Fruit fly (Drosophila melanogaster): Measurements from ENCODE around the gene CG4836.

Gene CG4836

DNA sequence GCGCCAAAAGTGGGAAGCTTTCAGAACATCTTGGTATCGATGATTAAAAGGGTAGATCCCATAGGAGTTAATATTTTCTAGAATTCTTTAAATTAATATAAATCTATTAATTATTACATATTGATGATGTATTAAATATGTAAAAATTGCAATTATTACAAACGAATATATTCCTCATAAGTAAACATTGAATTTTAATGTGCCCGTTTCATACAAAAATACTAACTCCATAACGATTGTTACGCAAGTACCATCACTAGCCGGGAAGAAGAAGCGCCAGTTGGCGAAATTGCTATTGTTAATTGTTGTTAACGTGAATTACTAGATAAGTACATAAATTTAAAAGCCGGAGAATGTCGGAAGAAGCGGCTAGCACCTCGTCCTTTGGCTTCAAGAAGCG is 43.8 kb downstream of the CG4836 start, which contains the start of gene mdlc (continued):
- TF ChIP-seq D19B (GFP tag; optimal IDR thresholded peaks at IDR 0.05) (no peak), GATAe (GFP tag; conservative IDR thresholded peaks at IDR 0.05) (no peak), Elba2 (GFP tag; optimal IDR thresholded peaks at IDR 0.05) (peak; percentile 6), amos (GFP tag; IDR thresholded peaks at IDR 0.05; ENCODE audit: partially characterized antibody) (peak; percentile 61), ro (GFP tag; IDR thresholded peaks at IDR 0.05) (no peak), dpn (GFP tag; optimal IDR thresholded peaks at IDR 0.05) (peak in 1 of 2 experiments; percentile 0), tll (GFP tag; optimal IDR thresholded peaks at IDR 0.05) (no peak), zen (tag; optimal IDR thresholded peaks at IDR 0.05) (no peak), HmgZ (tag; optimal IDR thresholded peaks at IDR 0.05) (peak; percentile 21), MTF-1 (GFP tag; optimal IDR thresholded peaks at IDR 0.05; ENCODE audit: borderline replicate concordance) (no peak), CG9932 (GFP tag; IDR thresholded peaks at IDR 0.05) (peak; percentile 55; the same call in 1 of the 2 replicates), nerfin-2 (GFP tag; IDR thresholded peaks at IDR 0.05; ENCODE audit: partially characterized antibody) (no peak), CG4730 (GFP tag; IDR thresholded peaks at IDR 0.05) (no peak), Dll (GFP tag; IDR thresholded peaks at IDR 0.05; ENCODE audit: partially characterized antibody) (peak; percentile 75), Fer2 (tag; optimal IDR thresholded peaks at IDR 0.05) (no peak), Opbp (GFP tag; IDR thresholded peaks at IDR 0.05; ENCODE audit: partially characterized antibody) (0 out of 3 replicates have a peak, but pooled peaks have one; percentile 31), CG30020 (tag; optimal IDR thresholded peaks at IDR 0.05) (no peak), TFAM (GFP tag; optimal IDR thresholded peaks at IDR 0.05) (no peak), CG1647 (GFP tag; optimal IDR thresholded peaks at IDR 0.05) (no peak), dmrt99B (tag; optimal IDR thresholded peaks at IDR 0.05) (no peak)

DNA sequence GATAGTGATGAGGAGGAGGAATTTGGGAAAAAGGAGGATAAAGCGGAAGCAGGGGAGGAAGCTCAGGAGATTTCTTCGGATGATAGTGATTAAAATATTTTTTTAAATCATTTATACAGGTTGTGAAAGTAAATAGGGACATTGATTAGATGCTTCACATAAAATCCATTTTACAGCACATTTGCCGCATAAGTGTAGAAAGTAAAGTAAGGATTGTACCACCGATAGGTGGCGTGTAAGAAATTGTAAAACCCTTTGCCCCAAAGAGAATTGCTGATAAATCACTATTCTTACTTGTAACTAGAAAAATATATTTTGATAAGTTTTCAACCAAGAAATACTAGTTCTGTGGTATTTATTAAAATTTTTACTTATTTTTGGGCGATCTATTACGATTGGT is 45.3 kb downstream of the CG4836 start:
- TF ChIP-seq CG15073 (GFP tag; optimal IDR thresholded peaks at IDR 0.05) (no peak), CG6765 (GFP tag; optimal IDR thresholded peaks at IDR 0.05) (no peak), Meics (GFP tag; optimal IDR thresholded peaks at IDR 0.05) (no peak), HLH54F (GFP tag; optimal IDR thresholded peaks at IDR 0.05) (no peak), Abd-B (GFP tag; optimal IDR thresholded peaks at IDR 0.05) (peak; percentile 39), kah (GFP tag; optimal IDR thresholded peaks at IDR 0.05) (no peak), prd (optimal IDR thresholded peaks at IDR 0.05) (peak in 1 of 2 experiments; percentile 32), prd (GFP tag; IDR thresholded peaks at IDR 0.05) (no peak), hth (optimal IDR thresholded peaks at IDR 0.05) (no peak), CG2120 (GFP tag; optimal IDR thresholded peaks at IDR 0.05) (no peak), hkb (optimal IDR thresholded peaks at IDR 0.05) (no peak), hkb (GFP tag; IDR thresholded peaks at IDR 0.05) (no peak), CG17568 (GFP tag; optimal IDR thresholded peaks at IDR 0.05) (no peak), CG9876 (GFP tag; optimal IDR thresholded peaks at IDR 0.05) (no peak), CG4424 (GFP tag; optimal IDR thresholded peaks at IDR 0.05) (no peak), Hr78 (GFP tag; optimal IDR thresholded peaks at IDR 0.05) (no peak), zfh1 (GFP tag; IDR thresholded peaks at IDR 0.05) (no peak), hbn (GFP tag; IDR thresholded peaks at IDR 0.05; ENCODE audit: partially characterized antibody) (no peak), Blimp-1 (GFP tag; optimal IDR thresholded peaks at IDR 0.05) (no peak), CG12104 (GFP tag; optimal IDR thresholded peaks at IDR 0.05) (no peak), Pdp1 (GFP tag; optimal IDR thresholded peaks at IDR 0.05) (no peak), Lhr (GFP tag; optimal IDR thresholded peaks at IDR 0.05) (no peak), gsb (GFP tag; IDR thresholded peaks at IDR 0.05) (no peak), CG13424 (tag; optimal IDR thresholded peaks at IDR 0.05) (no peak), ham (GFP tag; IDR thresholded peaks at IDR 0.05) (no peak), schlank (tag; optimal IDR thresholded peaks at IDR 0.05) (no peak), CG11560 (tag; IDR thresholded peaks at IDR 0.05) (no peak), CG12071 (GFP tag; optimal IDR thresholded peaks at IDR 0.05) (no peak), bowl (GFP tag; IDR thresholded peaks at IDR 0.05) (no peak), Rfx (GFP tag; IDR thresholded peaks at IDR 0.05) (peak; percentile 38; the same call in 1 of the 2 replicates), CG16813 (GFP tag; IDR thresholded peaks at IDR 0.05; ENCODE audit: partially characterized antibody) (peak; percentile 35; the same call in 2 of the 3 replicates)
